Worm (Caenorhabditis elegans) whole organism, midembryonic: ENCODE measurements around the gene let-721.

Experiments used
- T22C8.4 ChIP-seq: fragments of 200-800 bp; sonication (Bioruptor generic); IDR thresholded peaks from 2 replicates; pipeline ENCODE4 v1.3.6; 2022; ENCODE audit warnings: missing genetic modification characterization, missing compliant biosample characterization
- cog-1 ChIP-seq: sonication (generic microtip); optimal IDR thresholded peaks from 2 replicates; lab custom pipeline; 2016; ENCODE audit warnings: missing genetic modification characterization, missing compliant biosample characterization
- flt-1 ChIP-seq: fragments of 200-800 bp; sonication (Bioruptor generic); IDR thresholded peaks from 2 replicates; pipeline ENCODE4 v1.3.6; 2022; ENCODE audit warnings: missing genetic modification characterization, missing compliant biosample characterization
- klf-2 ChIP-seq: fragments of 200-800 bp; sonication (Bioruptor generic); conservative IDR thresholded peaks from 2 replicates; pipeline ENCODE4 v1.3.6; 2022; ENCODE audit warnings: missing genetic modification reagents, missing genetic modification characterization, missing compliant biosample characterization
- med-1 ChIP-seq: sonication (generic microtip); optimal IDR thresholded peaks from 2 replicates; lab custom pipeline; 2017; ENCODE audit warnings: missing genetic modification characterization, mild to moderate bottlenecking, missing compliant biosample characterization, antibody characterized with exemption, missing genetic modification reagents; ENCODE audit not compliant: insufficient read depth
- ref-1 ChIP-seq: fragments of 200-800 bp; sonication (Bioruptor generic); conservative IDR thresholded peaks from 2 replicates; pipeline ENCODE4 v1.3.6; 2022; ENCODE audit warnings: missing genetic modification reagents, missing genetic modification characterization, missing compliant biosample characterization
- tab-1 ChIP-seq: fragments of 200-800 bp; sonication (Bioruptor generic); IDR thresholded peaks from 2 replicates; pipeline ENCODE4 v1.3.6; 2022; ENCODE audit warnings: missing genetic modification characterization, missing compliant biosample characterization
- ztf-23 ChIP-seq: fragments of 200-800 bp; sonication (Bioruptor generic); IDR thresholded peaks from 2 replicates; pipeline ENCODE4 v1.3.6; 2022; ENCODE audit warnings: missing genetic modification reagents, missing genetic modification characterization, missing compliant biosample characterization
- ztf-29 ChIP-seq: fragments of 200-800 bp; sonication (Bioruptor generic); IDR thresholded peaks from 2 replicates; pipeline ENCODE4 v1.3.6; 2022; ENCODE audit warnings: missing genetic modification reagents, missing genetic modification characterization, missing compliant biosample characterization

Gene let-721

ce11 chrIII:6420201-6420600, 26.5 kb downstream of the let-721 start:
- TF ChIP-seq med-1 (GFP tag; lab: Kevin White, UChicago) (no peak), klf-2 (GFP tag; lab: Robert Waterston, UW) (no peak), ztf-29 (no peak), tab-1 (GFP tag; lab: Robert Waterston, UW) (no peak), cog-1 (tag; lab: Kevin White, UChicago) (no peak), ref-1 (GFP tag; lab: Robert Waterston, UW) (no peak), flt-1 (no peak), T22C8.4 (no peak), ztf-23 (GFP tag; lab: Robert Waterston, UW) (no peak)

- TF ChIP-seq ref-1 (GFP tag; lab: Robert Waterston, UW) = no peak
Measured at ce11 chrIII:6419409-6419944, 27.2 kb downstream of the let-721 start, which contains the start of gene atgl-1. Gene atgl-1, minus strand, starts transcription at chrIII:6419459.

- TF ChIP-seq ztf-29 (no peak), tab-1 (GFP tag; lab: Robert Waterston, UW) (no peak), klf-2 (GFP tag; lab: Robert Waterston, UW) (no peak), cog-1 (tag; lab: Kevin White, UChicago) (no peak), ztf-23 (GFP tag; lab: Robert Waterston, UW) (no peak), med-1 (GFP tag; lab: Kevin White, UChicago) (no peak), T22C8.4 (no peak), flt-1 (no peak), ref-1 (GFP tag; lab: Robert Waterston, UW) (no peak)
Measured at ce11 chrIII:6418254-6418653, 28.5 kb downstream of the let-721 start.

DNA sequence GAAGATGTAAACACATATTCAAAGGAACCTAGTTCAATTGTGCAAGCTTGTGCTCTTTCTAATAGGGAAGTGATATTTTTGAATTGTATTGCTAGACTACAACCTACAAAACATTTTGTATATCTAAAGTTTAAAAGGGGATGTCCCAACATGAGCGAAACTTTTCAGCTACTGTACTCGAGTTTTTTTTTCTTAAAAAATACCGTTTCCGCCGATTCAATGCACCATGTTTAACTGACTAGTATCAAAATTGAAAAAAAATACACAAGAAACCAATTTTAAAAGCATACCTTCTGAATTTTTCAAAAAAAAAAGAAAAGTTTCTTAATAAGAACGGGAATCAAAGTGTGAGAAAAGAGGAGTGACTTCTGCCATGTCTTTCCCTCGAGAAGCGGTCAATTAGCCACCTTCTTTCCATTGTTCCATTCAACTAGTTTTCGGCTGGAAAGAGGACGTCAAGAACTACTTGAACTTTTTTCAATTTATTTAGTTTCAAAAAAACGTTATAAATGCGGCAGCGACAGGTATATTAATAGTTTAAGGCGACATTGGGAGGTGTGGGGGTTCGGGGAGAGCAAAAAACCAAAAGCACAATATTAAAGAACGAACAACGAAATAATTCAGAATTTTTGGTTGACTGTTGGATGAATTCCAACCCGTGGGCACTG, 31.3 kb downstream of the let-721 start, which contains the start of gene nas-4:
nas-4 (minus strand) TSS at position 351 of the 668 bp plus-strand sequence.
- TF ChIP-seq T22C8.4 = no peak
- no peak for TF ChIP-seq ztf-29
- no peak for TF ChIP-seq ref-1 (GFP tag; lab: Robert Waterston, UW)
- no peak for TF ChIP-seq ztf-23 (GFP tag; lab: Robert Waterston, UW)
- TF ChIP-seq klf-2 (GFP tag; lab: Robert Waterston, UW) = no peak
- no peak for TF ChIP-seq cog-1 (tag; lab: Kevin White, UChicago)
- no peak for TF ChIP-seq flt-1
- TF ChIP-seq tab-1 (GFP tag; lab: Robert Waterston, UW) = no peak
- TF ChIP-seq med-1 (GFP tag; lab: Kevin White, UChicago) = no peak

ce11 chrIII:6411914-6412313, 34.8 kb downstream of the let-721 start, which contains the start of gene C05D11.5:
Gene C05D11.5, minus strand, starts transcription at chrIII:6412014.
- no peak for TF ChIP-seq cog-1 (tag; lab: Kevin White, UChicago)
- no peak for TF ChIP-seq T22C8.4
- TF ChIP-seq ztf-23 (GFP tag; lab: Robert Waterston, UW) = no peak
- no peak for TF ChIP-seq ref-1 (GFP tag; lab: Robert Waterston, UW)
- no peak for TF ChIP-seq med-1 (GFP tag; lab: Kevin White, UChicago)
- no peak for TF ChIP-seq flt-1
- no peak for TF ChIP-seq tab-1 (GFP tag; lab: Robert Waterston, UW)
- TF ChIP-seq ztf-29 = no peak
- TF ChIP-seq klf-2 (GFP tag; lab: Robert Waterston, UW) = no peak

DNA sequence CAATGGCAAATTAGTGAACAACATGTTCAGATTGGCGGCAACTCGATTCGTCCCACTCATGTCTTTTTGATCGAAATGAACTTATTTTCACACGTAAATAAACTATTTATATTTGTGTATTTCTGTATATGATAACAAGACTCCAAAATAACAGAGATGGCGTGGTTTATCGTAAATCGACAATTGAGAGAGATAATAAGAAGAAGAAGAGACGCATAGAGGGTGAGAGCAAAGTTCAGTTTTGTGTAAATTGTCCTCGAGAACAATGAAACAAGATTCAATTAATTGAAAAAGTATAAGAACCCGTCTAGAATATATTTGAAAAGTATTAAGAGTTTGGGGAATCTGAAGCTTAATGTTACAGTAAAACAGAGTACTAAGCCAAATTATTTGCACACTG, 35.3 kb downstream of the let-721 start:
- TF ChIP-seq tab-1 (GFP tag; lab: Robert Waterston, UW) (no peak), med-1 (GFP tag; lab: Kevin White, UChicago) (no peak), ztf-23 (GFP tag; lab: Robert Waterston, UW) (no peak), ref-1 (GFP tag; lab: Robert Waterston, UW) (no peak), flt-1 (no peak), T22C8.4 (no peak), klf-2 (GFP tag; lab: Robert Waterston, UW) (no peak), ztf-29 (no peak), cog-1 (tag; lab: Kevin White, UChicago) (no peak)

- TF ChIP-seq cog-1 (tag; lab: Kevin White, UChicago) (no peak), ztf-23 (GFP tag; lab: Robert Waterston, UW) (no peak), ref-1 (GFP tag; lab: Robert Waterston, UW) (no peak), tab-1 (GFP tag; lab: Robert Waterston, UW) (no peak), med-1 (GFP tag; lab: Kevin White, UChicago) (no peak), ztf-29 (no peak), T22C8.4 (no peak)
Measured at ce11 chrIII:6406829-6407228, 39.9 kb downstream of the let-721 start, which contains the start of gene let-756. Gene let-756, plus strand, starts transcription at chrIII:6407129.

DNA sequence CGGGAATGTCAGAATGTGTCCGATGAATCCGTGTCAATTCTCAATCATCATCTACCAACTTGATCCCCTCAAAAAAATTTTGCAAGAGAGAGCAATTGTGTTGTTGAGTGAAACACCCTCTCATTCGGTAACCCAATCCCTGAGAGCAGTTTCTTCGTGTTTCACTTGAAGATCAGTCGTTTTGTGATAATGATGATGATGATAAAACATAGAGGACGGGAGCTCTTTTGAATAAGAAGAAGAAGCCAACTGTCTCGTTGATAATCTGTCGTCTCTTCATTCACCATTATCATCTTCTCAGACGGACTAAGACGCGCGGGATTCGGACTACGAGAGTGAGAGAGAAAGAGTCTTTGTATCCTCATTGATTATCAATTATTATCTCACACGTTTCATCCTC, 41.6 kb downstream of the let-721 start:
- no peak for TF ChIP-seq tab-1 (GFP tag; lab: Robert Waterston, UW)
- TF ChIP-seq klf-2 (GFP tag; lab: Robert Waterston, UW) = no peak
- TF ChIP-seq med-1 (GFP tag; lab: Kevin White, UChicago) = no peak
- TF ChIP-seq ztf-23 (GFP tag; lab: Robert Waterston, UW) = no peak
- no peak for TF ChIP-seq ref-1 (GFP tag; lab: Robert Waterston, UW)
- TF ChIP-seq ztf-29 = no peak
- TF ChIP-seq T22C8.4 = no peak
- no peak for TF ChIP-seq flt-1
- no peak for TF ChIP-seq cog-1 (tag; lab: Kevin White, UChicago)

- TF ChIP-seq ztf-23 (GFP tag; lab: Robert Waterston, UW) = no peak
- no peak for TF ChIP-seq klf-2 (GFP tag; lab: Robert Waterston, UW)
- no peak for TF ChIP-seq ref-1 (GFP tag; lab: Robert Waterston, UW)
- no peak for TF ChIP-seq ztf-29
Measured at ce11 chrIII:6402810-6403209, 43.9 kb downstream of the let-721 start.
